Worm (Caenorhabditis elegans) whole organism, L4 larva: ENCODE results near the gene comt-1.
A peak's percentile ranks its signal among the peaks of the same experiment; 100 is the strongest.

ENCODE experiments used
- F26F4.8 ChIP-seq: fragments of 200-800 bp; sonication (Bioruptor generic); conservative IDR thresholded peaks from 2 replicates; pipeline ENCODE4 v1.3.6; 2022; ENCODE audit warnings: missing genetic modification characterization, missing compliant biosample characterization
- F37D6.2 ChIP-seq: sonication (generic microtip); optimal IDR thresholded peaks from 2 replicates; lab custom pipeline; 2016; ENCODE audit warnings: mild to moderate bottlenecking, missing genetic modification characterization, missing compliant biosample characterization
- F44E2.7 ChIP-seq: fragments of 200-800 bp; sonication (Bioruptor generic); IDR thresholded peaks from 2 replicates; pipeline ENCODE4 v2.1.2; 2022; ENCODE audit warnings: missing genetic modification characterization, missing compliant biosample characterization
- F49E8.2 ChIP-seq: sonication (generic microtip); optimal IDR thresholded peaks from 2 replicates; lab custom pipeline; 2016; ENCODE audit warnings: missing compliant biosample characterization, mild to moderate bottlenecking, missing genetic modification characterization, borderline replicate concordance
- T20F7.1 ChIP-seq: fragments of 200-800 bp; sonication (Bioruptor generic); optimal IDR thresholded peaks from 2 replicates; lab custom pipeline; 2018; ENCODE audit warnings: mild to moderate bottlenecking, missing genetic modification characterization, missing compliant biosample characterization
- Y48G9A.11 ChIP-seq: fragments of 200-800 bp; sonication (Bioruptor generic); IDR thresholded peaks from 2 replicates; pipeline ENCODE4 v1.3.6; 2022; ENCODE audit warnings: missing genetic modification reagents, missing genetic modification characterization, missing compliant biosample characterization
- ZK546.5 ChIP-seq, 2 experiments: sonication (generic microtip); optimal IDR thresholded peaks; 2 replicates each; lab custom pipeline; 2017; ENCODE audit warnings: missing biosample characterization in 2 of 2, missing genetic modification characterization in 2 of 2
- arid-1 ChIP-seq: fragments of 200-800 bp; sonication (Bioruptor generic); conservative IDR thresholded peaks from 2 replicates; pipeline ENCODE4 v1.3.6; 2022; ENCODE audit warnings: missing genetic modification reagents, missing genetic modification characterization, missing compliant biosample characterization
- attf-4 ChIP-seq: sonication (generic microtip); optimal IDR thresholded peaks from 3 replicates; lab custom pipeline; 2017; ENCODE audit warnings: missing biosample characterization, missing genetic modification characterization
- ceh-20 ChIP-seq: fragments of 200-800 bp; sonication (Bioruptor generic); IDR thresholded peaks from 2 replicates; pipeline ENCODE4 v1.3.6; 2022; ENCODE audit warnings: missing genetic modification reagents, missing genetic modification characterization, missing compliant biosample characterization
- ceh-28 ChIP-seq: fragments of 150-350 bp; optimal IDR thresholded peaks from 2 replicates; lab custom pipeline; 2014; ENCODE audit warnings: missing biosample characterization, missing genetic modification reagents, missing genetic modification characterization
- ceh-82 ChIP-seq: sonication (generic microtip); optimal IDR thresholded peaks from 2 replicates; lab custom pipeline; 2017; ENCODE audit warnings: missing biosample characterization, missing genetic modification characterization
- ces-1 ChIP-seq: fragments of 150-350 bp; sonication (generic microtip); optimal IDR thresholded peaks from 4 replicates; lab custom pipeline; 2014; ENCODE audit warnings: missing biosample characterization, missing genetic modification reagents, missing genetic modification characterization
- ctbp-1 ChIP-seq: fragments of 200-800 bp; sonication (Bioruptor generic); IDR thresholded peaks from 2 replicates; pipeline ENCODE4 v1.3.6; 2022; ENCODE audit warnings: missing genetic modification reagents, missing genetic modification characterization, missing compliant biosample characterization
- daf-12 ChIP-seq: fragments of 150-350 bp; optimal IDR thresholded peaks from 2 replicates; lab custom pipeline; 2014; ENCODE audit warnings: missing biosample characterization, missing genetic modification reagents, missing genetic modification characterization
- daf-8 ChIP-seq: fragments of 200-800 bp; sonication (Bioruptor generic); IDR thresholded peaks from 2 replicates; pipeline ENCODE4 v1.3.6; 2022; ENCODE audit warnings: missing genetic modification characterization, missing compliant biosample characterization
- dmd-6 ChIP-seq: fragments of 200-800 bp; sonication (Bioruptor generic); IDR thresholded peaks from 2 replicates; pipeline ENCODE4 v1.3.6; 2022; ENCODE audit warnings: missing genetic modification reagents, missing genetic modification characterization, missing compliant biosample characterization
- fos-1 ChIP-seq: fragments of 150-350 bp; optimal IDR thresholded peaks from 2 replicates; lab custom pipeline; 2014; ENCODE audit warnings: missing biosample characterization, missing genetic modification characterization
- gei-8 ChIP-seq: fragments of 200-800 bp; sonication (Bioruptor generic); optimal IDR thresholded peaks from 2 replicates; lab custom pipeline; 2018; ENCODE audit warnings: mild to moderate bottlenecking, missing genetic modification characterization, missing compliant biosample characterization
- hlh-30 ChIP-seq: sonication (generic microtip); optimal IDR thresholded peaks from 2 replicates; lab custom pipeline; 2017; ENCODE audit warnings: antibody characterized with exemption, mild to moderate bottlenecking, missing genetic modification characterization, missing compliant biosample characterization; ENCODE audit not compliant: insufficient read depth
- hmg-1.1 ChIP-seq: fragments of 200-800 bp; sonication (Bioruptor generic); IDR thresholded peaks from 2 replicates; pipeline ENCODE4 v1.3.6; 2022; ENCODE audit warnings: missing genetic modification reagents, missing genetic modification characterization, missing compliant biosample characterization
- lim-7 ChIP-seq: fragments of 200-800 bp; sonication (Bioruptor generic); IDR thresholded peaks from 2 replicates; pipeline ENCODE4 v1.3.6; 2022; ENCODE audit warnings: missing genetic modification characterization, missing compliant biosample characterization
- lin-13 ChIP-seq: fragments of 150-350 bp; optimal IDR thresholded peaks from 2 replicates; lab custom pipeline; 2014; ENCODE audit warnings: missing biosample characterization, missing genetic modification reagents, missing genetic modification characterization
- lin-15B ChIP-seq: fragments of 150-350 bp; sonication (generic microtip); optimal IDR thresholded peaks from 3 replicates; lab custom pipeline; 2014; ENCODE audit warnings: missing biosample characterization, missing genetic modification characterization
- lin-29 ChIP-seq: fragments of 200-800 bp; sonication (Bioruptor generic); IDR thresholded peaks from 2 replicates; pipeline ENCODE4 v1.3.6; 2022; ENCODE audit warnings: missing genetic modification reagents, missing genetic modification characterization, missing compliant biosample characterization
- lin-39 ChIP-seq: fragments of 150-350 bp; optimal IDR thresholded peaks from 2 replicates; lab custom pipeline; 2014; ENCODE audit warnings: missing biosample characterization, missing genetic modification reagents, missing genetic modification characterization
- madf-9 ChIP-seq: fragments of 200-800 bp; sonication (Bioruptor generic); conservative IDR thresholded peaks from 2 replicates; pipeline ENCODE4 v1.3.6; 2022; ENCODE audit warnings: missing genetic modification reagents, missing genetic modification characterization, missing compliant biosample characterization
- mdl-1 ChIP-seq, 2 experiments: fragments of 150-350 bp in 1 of 2; sonication (generic microtip) in 1 of 2; optimal IDR thresholded peaks; 2 replicates each; lab custom pipeline; 2014 to 2017; ENCODE audit warnings: missing biosample characterization in 2 of 2, missing genetic modification characterization in 2 of 2
- mep-1 ChIP-seq: fragments of 150-350 bp; sonication (generic microtip); optimal IDR thresholded peaks from 3 replicates; lab custom pipeline; 2014; ENCODE audit warnings: missing biosample characterization, missing genetic modification characterization
- mes-2 ChIP-seq: sonication (generic microtip); optimal IDR thresholded peaks from 2 replicates; lab custom pipeline; 2016; ENCODE audit warnings: missing genotype, mild to moderate bottlenecking, missing genetic modification characterization, missing compliant biosample characterization; ENCODE audit not compliant: poor library complexity, severe bottlenecking
- nhr-10 ChIP-seq: fragments of 150-350 bp; optimal IDR thresholded peaks from 2 replicates; lab custom pipeline; 2014; ENCODE audit warnings: missing biosample characterization, missing genetic modification characterization
- nhr-102 ChIP-seq: sonication (generic microtip); optimal IDR thresholded peaks from 2 replicates; lab custom pipeline; 2016; ENCODE audit warnings: mild to moderate bottlenecking, missing genetic modification characterization, moderate library complexity, missing compliant biosample characterization
- nhr-11 ChIP-seq: fragments of 150-350 bp; optimal IDR thresholded peaks from 2 replicates; lab custom pipeline; 2014; ENCODE audit warnings: missing biosample characterization, missing genetic modification characterization
- nhr-111 ChIP-seq: fragments of 200-800 bp; sonication (Bioruptor generic); optimal IDR thresholded peaks from 2 replicates; lab custom pipeline; 2018; ENCODE audit warnings: mild to moderate bottlenecking, missing genetic modification characterization, missing compliant biosample characterization
- nhr-237 ChIP-seq: sonication (generic microtip); optimal IDR thresholded peaks from 2 replicates; lab custom pipeline; 2017; ENCODE audit warnings: missing biosample characterization, missing genetic modification characterization
- nhr-25 ChIP-seq: sonication (generic microtip); optimal IDR thresholded peaks from 2 replicates; lab custom pipeline; 2017; ENCODE audit warnings: missing genetic modification characterization, mild to moderate bottlenecking, missing compliant biosample characterization, antibody characterized with exemption, moderate library complexity, borderline replicate concordance; ENCODE audit not compliant: insufficient read depth
- nhr-42 ChIP-seq: fragments of 200-800 bp; sonication (Bioruptor generic); IDR thresholded peaks from 2 replicates; pipeline ENCODE4 v1.3.6; 2022; ENCODE audit warnings: missing genetic modification characterization, missing compliant biosample characterization
- nhr-48 ChIP-seq: sonication (generic microtip); optimal IDR thresholded peaks from 2 replicates; lab custom pipeline; 2016; ENCODE audit warnings: mild to moderate bottlenecking, missing genetic modification characterization, missing compliant biosample characterization
- nhr-6 ChIP-seq: fragments of 150-350 bp; optimal IDR thresholded peaks from 2 replicates; lab custom pipeline; 2014; ENCODE audit warnings: missing biosample characterization, missing genetic modification characterization
- nhr-77 ChIP-seq: fragments of 150-350 bp; optimal IDR thresholded peaks from 2 replicates; lab custom pipeline; 2014; ENCODE audit warnings: missing biosample characterization, missing genetic modification characterization
- pqm-1 ChIP-seq: sonication (generic microtip); optimal IDR thresholded peaks from 2 replicates; lab custom pipeline; 2017; ENCODE audit warnings: missing biosample characterization, missing genetic modification characterization
- rbr-2 ChIP-seq: sonication (generic microtip); optimal IDR thresholded peaks from 2 replicates; lab custom pipeline; 2016; ENCODE audit warnings: missing genotype, missing genetic modification characterization, missing compliant biosample characterization
- saeg-2 ChIP-seq: fragments of 200-800 bp; sonication (Bioruptor generic); IDR thresholded peaks from 2 replicates; pipeline ENCODE4 v1.3.6; 2022; ENCODE audit warnings: missing genetic modification reagents, missing genetic modification characterization, missing compliant biosample characterization
- spr-3 ChIP-seq: fragments of 200-800 bp; sonication (Bioruptor generic); optimal IDR thresholded peaks from 2 replicates; lab custom pipeline; 2018; ENCODE audit warnings: mild to moderate bottlenecking, missing genetic modification characterization, missing compliant biosample characterization
- tag-97 ChIP-seq: fragments of 200-800 bp; sonication (Bioruptor generic); IDR thresholded peaks from 2 replicates; pipeline ENCODE4 v1.3.6; 2022; ENCODE audit warnings: missing genetic modification characterization, missing compliant biosample characterization
- unc-130 ChIP-seq: sonication (generic microtip); optimal IDR thresholded peaks from 2 replicates; lab custom pipeline; 2016; ENCODE audit warnings: missing genetic modification reagents, missing genetic modification characterization, missing compliant biosample characterization
- vab-7 ChIP-seq: fragments of 200-800 bp; sonication (Bioruptor generic); IDR thresholded peaks from 2 replicates; pipeline ENCODE4 v1.3.6; 2022; ENCODE audit warnings: missing genetic modification reagents, missing genetic modification characterization, missing compliant biosample characterization
- zag-1 ChIP-seq: fragments of 150-350 bp; optimal IDR thresholded peaks from 2 replicates; lab custom pipeline; 2014; ENCODE audit warnings: missing biosample characterization, missing genetic modification characterization
- zfp-2 ChIP-seq: sonication (generic microtip); optimal IDR thresholded peaks from 2 replicates; lab custom pipeline; 2016; ENCODE audit warnings: mild to moderate bottlenecking, missing genetic modification characterization, missing compliant biosample characterization
- zip-2 ChIP-seq: fragments of 150-350 bp; optimal IDR thresholded peaks from 2 replicates; lab custom pipeline; 2014; ENCODE audit warnings: missing biosample characterization, missing genetic modification characterization
- ztf-11 ChIP-seq: fragments of 150-350 bp; optimal IDR thresholded peaks from 2 replicates; lab custom pipeline; 2014; ENCODE audit warnings: missing biosample characterization, missing genetic modification characterization

Gene comt-1

DNA sequence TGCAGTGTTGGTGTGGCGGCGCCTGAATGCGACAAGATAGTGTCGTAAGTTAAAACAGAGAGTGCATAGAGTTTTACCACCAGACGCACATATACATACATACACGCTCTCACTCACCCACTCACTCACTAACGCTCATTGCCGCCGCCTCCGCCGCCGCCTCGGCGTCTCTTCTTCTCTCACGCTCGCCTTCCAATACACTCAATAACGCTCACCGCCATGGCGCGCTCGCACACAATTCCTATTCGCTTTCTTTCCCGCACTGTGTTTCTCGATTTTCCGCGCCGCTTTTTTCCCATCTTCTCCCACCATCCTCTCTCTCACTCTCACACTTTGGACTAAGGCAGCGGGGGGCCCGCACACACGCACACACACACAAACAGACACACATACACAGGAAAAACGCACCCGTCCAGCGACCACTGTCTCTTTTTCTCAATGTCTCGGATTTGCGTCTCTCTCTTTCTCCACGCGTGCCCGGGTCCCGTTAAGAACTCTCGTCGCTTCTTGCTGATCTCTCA, 9.8 kb downstream of the comt-1 start, which contains the start of gene kin-29 (continued):
- TF ChIP-seq dmd-6 (GFP tag; lab: Robert Waterston, UW) (peak; percentile 74), ceh-28 (tag; lab: Kevin White, UChicago) (peak; percentile 62), F37D6.2 (tag; lab: Kevin White, UChicago) (peak; percentile 84), ces-1 (GFP tag; lab: Kevin White, UChicago) (no peak), ZK546.5 (tag; optimal IDR thresholded peaks at IDR 0.05; lab: Kevin White, UChicago) (no peak), zfp-2 (no peak), zip-2 (tag; lab: Kevin White, UChicago) (peak; percentile 44), T20F7.1 (GFP tag; lab: Kevin White, UChicago) (peak; percentile 57), lin-39 (tag; lab: Kevin White, UChicago) (no peak), F49E8.2 (tag; lab: Kevin White, UChicago) (no peak), mep-1 (peak; percentile 92), F44E2.7 (no peak), lin-15B (tag; lab: Kevin White, UChicago) (no peak), hlh-30 (tag; lab: Kevin White, UChicago) (peak; percentile 76), F26F4.8 (GFP tag; lab: Robert Waterston, UW) (no peak), daf-8 (GFP tag; lab: Robert Waterston, UW) (no peak), nhr-111 (GFP tag; lab: Kevin White, UChicago) (no peak), zag-1 (no peak), nhr-77 (tag; lab: Kevin White, UChicago) (peak; percentile 67), ztf-11 (no peak), unc-130 (GFP tag; lab: Kevin White, UChicago) (no peak), nhr-10 (tag; lab: Kevin White, UChicago) (peak; percentile 82), mdl-1 (tag; optimal IDR thresholded peaks at IDR 0.05; lab: Kevin White, UChicago) (peak; percentile 72 to 93), lin-29 (GFP tag; lab: Robert Waterston, UW) (no peak), pqm-1 (tag; lab: Kevin White, UChicago) (peak; percentile 24), nhr-11 (tag; lab: Kevin White, UChicago) (peak; percentile 77), daf-12 (tag; lab: Kevin White, UChicago) (no peak), saeg-2 (GFP tag; lab: Robert Waterston, UW) (0 out of 2 replicates have a peak, but pooled peaks have one; percentile 40), spr-3 (GFP tag; lab: Kevin White, UChicago) (peak; percentile 34), arid-1 (GFP tag; lab: Robert Waterston, UW) (peak; percentile 53; the same call in 1 of the 2 replicates), madf-9 (GFP tag; lab: Robert Waterston, UW) (peak; percentile 90), ceh-82 (no peak), nhr-48 (tag; lab: Kevin White, UChicago) (peak; percentile 80), lin-13 (GFP tag; lab: Kevin White, UChicago) (peak; percentile 56), vab-7 (GFP tag; lab: Robert Waterston, UW) (peak; percentile 54; the same call in 1 of the 2 replicates), tag-97 (GFP tag; lab: Robert Waterston, UW) (no peak), ceh-20 (GFP tag; lab: Robert Waterston, UW) (0 out of 2 replicates have a peak, but pooled peaks have one; percentile 48), hmg-1.1 (peak; percentile 95), ctbp-1 (peak; percentile 89), nhr-42 (no peak), lim-7 (GFP tag; lab: Robert Waterston, UW) (no peak), nhr-237 (peak; percentile 8), gei-8 (GFP tag; lab: Kevin White, UChicago) (peak; percentile 42), nhr-25 (tag; lab: Kevin White, UChicago) (peak; percentile 87), nhr-102 (peak; percentile 64), Y48G9A.11 (GFP tag; lab: Robert Waterston, UW) (no peak), attf-4 (no peak), rbr-2 (peak; percentile 95), mes-2 (tag; lab: Kevin White, UChicago) (peak; percentile 65), fos-1 (tag; lab: Kevin White, UChicago) (no peak), nhr-6 (tag; lab: Kevin White, UChicago) (no peak)
